Fruit fly (Drosophila melanogaster): Measurements from ENCODE around the gene twin.

The twin gene

dm6 chr3R:24193373-24193879 is 28.3 kb downstream of the twin start, which contains the start of the genes SMC6 and CG6204 (continued):
- TF ChIP-seq lbe (GFP tag; optimal IDR thresholded peaks at IDR 0.05) (peak; percentile 91), Ada2b (GFP tag; IDR thresholded peaks at IDR 0.05) (peak; percentile 94), Elba2 (GFP tag; optimal IDR thresholded peaks at IDR 0.05) (peak; percentile 71), CG18262 (tag; optimal IDR thresholded peaks at IDR 0.05) (peak; percentile 95), C15 (GFP tag; IDR thresholded peaks at IDR 0.05) (peak; percentile 81), CG17186 (GFP tag; optimal IDR thresholded peaks at IDR 0.05) (peak; percentile 51), Oaz (GFP tag; IDR thresholded peaks at IDR 0.05) (peak; percentile 87), CG12219 (GFP tag; optimal IDR thresholded peaks at IDR 0.05) (peak; percentile 87), Nf-YB (GFP tag; optimal IDR thresholded peaks at IDR 0.05) (peak; percentile 80), CG2120 (GFP tag; optimal IDR thresholded peaks at IDR 0.05) (peak; percentile 96), Neu2 (GFP tag; optimal IDR thresholded peaks at IDR 0.05; ENCODE audit: borderline replicate concordance) (peak; percentile 26), CG7928 (GFP tag; optimal IDR thresholded peaks at IDR 0.05) (peak; percentile 66), CG7556 (GFP tag; optimal IDR thresholded peaks at IDR 0.05) (peak; percentile 93), CG11398 (GFP tag; optimal IDR thresholded peaks at IDR 0.05) (peak; percentile 52), dm (GFP tag; optimal IDR thresholded peaks at IDR 0.05) (peak; percentile 61), CG1603 (tag; optimal IDR thresholded peaks at IDR 0.05) (peak; percentile 94), Xrp1 (GFP tag; IDR thresholded peaks at IDR 0.05) (peak; percentile 95), eyg (GFP tag; optimal IDR thresholded peaks at IDR 0.05) (peak; percentile 52), Gsc (GFP tag; IDR thresholded peaks at IDR 0.05) (peak; percentile 80), zfh2 (GFP tag; optimal IDR thresholded peaks at IDR 0.05) (peak; percentile 83), Scr (GFP tag; IDR thresholded peaks at IDR 0.05; ENCODE audit: partially characterized antibody) (peak; percentile 59), CG18599 (GFP tag; optimal IDR thresholded peaks at IDR 0.05) (peak; percentile 92), run (tag; optimal IDR thresholded peaks at IDR 0.05) (peak; percentile 92), ato (GFP tag; IDR thresholded peaks at IDR 0.05; ENCODE audit: partially characterized antibody) (no peak), CG5245 (GFP tag; optimal IDR thresholded peaks at IDR 0.05) (peak; percentile 86), tna (GFP tag; IDR thresholded peaks at IDR 0.05; ENCODE audit: partially characterized antibody) (no peak), E2f2 (GFP tag; IDR thresholded peaks at IDR 0.05) (peak; percentile 88), CTCF (GFP tag; optimal IDR thresholded peaks at IDR 0.05) (peak; percentile 45), Atf3 (GFP tag; optimal IDR thresholded peaks at IDR 0.05) (peak; percentile 44), CG2202 (tag; optimal IDR thresholded peaks at IDR 0.05) (peak; percentile 80), inv (GFP tag; IDR thresholded peaks at IDR 0.05; ENCODE audit: partially characterized antibody) (peak; percentile 51; the same call in 1 of the 2 replicates), CG30431 (GFP tag; optimal IDR thresholded peaks at IDR 0.05) (peak; percentile 85), CG12236 (GFP tag; optimal IDR thresholded peaks at IDR 0.05) (peak; percentile 66), Camta (GFP tag; optimal IDR thresholded peaks at IDR 0.05) (peak; percentile 77), CG17802 (tag; optimal IDR thresholded peaks at IDR 0.05) (peak; percentile 75), CG10979 (tag; optimal IDR thresholded peaks at IDR 0.05) (peak; percentile 92), CG9609 (GFP tag; optimal IDR thresholded peaks at IDR 0.05) (peak; percentile 80), cg (GFP tag; optimal IDR thresholded peaks at IDR 0.05) (no peak), CG15514 (GFP tag; optimal IDR thresholded peaks at IDR 0.05) (peak; percentile 85), CoRest (tag; optimal IDR thresholded peaks at IDR 0.05) (peak; percentile 98), lola (GFP tag; optimal IDR thresholded peaks at IDR 0.05) (peak in 1 of 3 experiments; percentile 90), fd64A (GFP tag; optimal IDR thresholded peaks at IDR 0.05) (peak; percentile 23), ro (GFP tag; IDR thresholded peaks at IDR 0.05) (peak; percentile 78), CG12391 (tag; optimal IDR thresholded peaks at IDR 0.05) (peak; percentile 95), pfk (GFP tag; optimal IDR thresholded peaks at IDR 0.05) (peak; percentile 82), CG3847 (GFP tag; IDR thresholded peaks at IDR 0.05) (peak; percentile 96), CG30403 (GFP tag; optimal IDR thresholded peaks at IDR 0.05) (peak; percentile 95), emc (GFP tag; optimal IDR thresholded peaks at IDR 0.05) (peak; percentile 40), corto (GFP tag; optimal IDR thresholded peaks at IDR 0.05) (peak; percentile 56), Max (GFP tag; optimal IDR thresholded peaks at IDR 0.05) (peak; percentile 92)
